Fruit fly (Drosophila melanogaster) whole organism, embryonic: ENCODE data around the gene Awh.

Experiments used
- ATbp ChIP-seq: fragments of 200-800 bp; sonication (Bioruptor generic); optimal IDR thresholded peaks from 2 replicates; lab custom pipeline; 2017; ENCODE audit warnings: missing biosample characterization, mild to moderate bottlenecking, missing genetic modification characterization, missing genetic modification reagents
- CG11093 ChIP-seq: fragments of 200-800 bp; sonication (Bioruptor generic); IDR thresholded peaks from 3 replicates; pipeline ENCODE4 v1.3.6; 2022; ENCODE audit warnings: missing biosample characterization, missing genetic modification characterization
- CG11456 ChIP-seq: fragments of 200-800 bp; sonication (Bioruptor generic); IDR thresholded peaks from 3 replicates; pipeline ENCODE4 v1.3.6; 2022; ENCODE audit warnings: missing biosample characterization, missing genetic modification characterization
- CG11504 ChIP-seq: fragments of 200-800 bp; sonication (Bioruptor generic); optimal IDR thresholded peaks from 3 replicates; lab custom pipeline; 2019; ENCODE audit warnings: missing biosample characterization, mild to moderate bottlenecking, missing genetic modification characterization, moderate library complexity
- CG12769 ChIP-seq: fragments of 200-800 bp; sonication (Bioruptor generic); optimal IDR thresholded peaks from 2 replicates; lab custom pipeline; 2019; ENCODE audit warnings: missing biosample characterization, mild to moderate bottlenecking, missing genetic modification characterization, moderate library complexity
- CG13296 ChIP-seq: fragments of 200-800 bp; sonication (Bioruptor generic); optimal IDR thresholded peaks from 3 replicates; lab custom pipeline; 2018; ENCODE audit warnings: missing biosample characterization, mild to moderate bottlenecking, missing genetic modification characterization
- CG13624 ChIP-seq: fragments of 200-800 bp; sonication (Bioruptor generic); optimal IDR thresholded peaks from 2 replicates; lab custom pipeline; 2016; ENCODE audit warnings: missing biosample characterization, missing genetic modification characterization
- CG15269 ChIP-seq: fragments of 200-800 bp; sonication (Bioruptor generic); optimal IDR thresholded peaks from 2 replicates; lab custom pipeline; 2018; ENCODE audit warnings: missing biosample characterization, mild to moderate bottlenecking, missing genetic modification characterization, moderate library complexity
- CG1603 ChIP-seq: fragments of 200-800 bp; sonication (Bioruptor generic); optimal IDR thresholded peaks from 2 replicates; lab custom pipeline; 2019; ENCODE audit warnings: missing biosample characterization, mild to moderate bottlenecking, missing genetic modification characterization, moderate library complexity
- CG16815 ChIP-seq: fragments of 200-800 bp; sonication (Bioruptor generic); optimal IDR thresholded peaks from 3 replicates; lab custom pipeline; 2017; ENCODE audit warnings: missing biosample characterization, mild to moderate bottlenecking, missing genetic modification characterization
- CG17361 ChIP-seq: fragments of 200-800 bp; sonication (Bioruptor generic); IDR thresholded peaks from 3 replicates; pipeline ENCODE4 v1.3.6; 2022; ENCODE audit warnings: missing biosample characterization, missing genetic modification characterization
- CG18619 ChIP-seq: fragments of 200-800 bp; sonication (Bioruptor generic); optimal IDR thresholded peaks from 3 replicates; lab custom pipeline; 2017; ENCODE audit warnings: missing biosample characterization, mild to moderate bottlenecking, missing genetic modification characterization
- CG4328 ChIP-seq: fragments of 200-800 bp; sonication (Bioruptor generic); optimal IDR thresholded peaks from 3 replicates; lab custom pipeline; 2017; ENCODE audit warnings: missing biosample characterization, missing genetic modification reagents, missing genetic modification characterization
- CG4820 ChIP-seq: fragments of 200-800 bp; sonication (Bioruptor generic); optimal IDR thresholded peaks from 3 replicates; lab custom pipeline; 2016; ENCODE audit warnings: missing biosample characterization, missing genetic modification characterization
- CG9727 ChIP-seq: fragments of 200-800 bp; sonication (Bioruptor generic); optimal IDR thresholded peaks from 3 replicates; lab custom pipeline; 2017; ENCODE audit warnings: missing biosample characterization, mild to moderate bottlenecking, missing genetic modification characterization
- Chrac-16 ChIP-seq: fragments of 200-800 bp; sonication (Bioruptor generic); optimal IDR thresholded peaks from 3 replicates; lab custom pipeline; 2016; ENCODE audit warnings: missing biosample characterization, missing genetic modification characterization
- CoRest ChIP-seq: fragments of 200-800 bp; sonication (Bioruptor generic); optimal IDR thresholded peaks from 3 replicates; lab custom pipeline; 2018; ENCODE audit warnings: missing biosample characterization, mild to moderate bottlenecking, missing genetic modification characterization, moderate library complexity
- Dip3 ChIP-seq: fragments of 200-800 bp; sonication (Bioruptor generic); optimal IDR thresholded peaks from 3 replicates; lab custom pipeline; 2016; ENCODE audit warnings: missing biosample characterization, missing genetic modification characterization
- Dp ChIP-seq: fragments of 200-800 bp; sonication (Bioruptor generic); optimal IDR thresholded peaks from 2 replicates; lab custom pipeline; 2018; ENCODE audit warnings: missing biosample characterization, mild to moderate bottlenecking, missing genetic modification characterization, moderate library complexity
- E2f1 ChIP-seq: fragments of 200-800 bp; sonication (Bioruptor generic); IDR thresholded peaks from 2 replicates; pipeline ENCODE4 v1.3.6; 2022; ENCODE audit warnings: missing biosample characterization, missing genetic modification characterization
- Gug ChIP-seq: fragments of 200-800 bp; sonication (Bioruptor generic); IDR thresholded peaks from 4 replicates; pipeline ENCODE4 v1.3.6; 2022; ENCODE audit warnings: missing biosample characterization, missing genetic modification characterization
- H2.0 ChIP-seq: fragments of 200-800 bp; sonication (Bioruptor generic); IDR thresholded peaks from 2 replicates; pipeline ENCODE4 v1.3.6; 2022; ENCODE audit warnings: missing biosample characterization, missing genetic modification characterization
- NC2β ChIP-seq: fragments of 200-800 bp; sonication (Bioruptor generic); optimal IDR thresholded peaks from 2 replicates; lab custom pipeline; 2016; ENCODE audit warnings: missing biosample characterization, missing genetic modification characterization
- Neu2 ChIP-seq: fragments of 200-800 bp; sonication (Bioruptor generic); optimal IDR thresholded peaks from 3 replicates; lab custom pipeline; 2016; ENCODE audit warnings: missing biosample characterization, missing genetic modification characterization, borderline replicate concordance
- Nf-YB ChIP-seq: fragments of 200-800 bp; sonication (Bioruptor generic); optimal IDR thresholded peaks from 3 replicates; lab custom pipeline; 2019; ENCODE audit warnings: missing biosample characterization, mild to moderate bottlenecking, missing genetic modification characterization, moderate library complexity
- Opbp ChIP-seq: fragments of 200-800 bp; sonication (Bioruptor generic); IDR thresholded peaks from 3 replicates; pipeline ENCODE4 v1.3.6; 2022; ENCODE audit warnings: missing biosample characterization, missing genetic modification characterization; ENCODE audit not compliant: partially characterized antibody
- PHDP ChIP-seq: fragments of 200-800 bp; sonication (Bioruptor generic); optimal IDR thresholded peaks from 3 replicates; lab custom pipeline; 2018; ENCODE audit warnings: missing biosample characterization, mild to moderate bottlenecking, missing genetic modification characterization, moderate library complexity
- ab ChIP-seq: fragments of 200-800 bp; sonication (Bioruptor generic); optimal IDR thresholded peaks from 2 replicates; lab custom pipeline; 2016; ENCODE audit warnings: missing biosample characterization, missing genetic modification characterization
- al ChIP-seq: fragments of 200-800 bp; sonication (Bioruptor generic); IDR thresholded peaks from 2 replicates; pipeline ENCODE4 v1.3.6; 2022; ENCODE audit warnings: missing biosample characterization, missing genetic modification characterization
- aop ChIP-seq: fragments of 200-800 bp; sonication (Bioruptor generic); IDR thresholded peaks from 2 replicates; pipeline ENCODE4 v1.3.6; 2022; ENCODE audit warnings: missing biosample characterization, missing genetic modification characterization
- az2 ChIP-seq: fragments of 200-800 bp; sonication (Bioruptor generic); optimal IDR thresholded peaks from 3 replicates; lab custom pipeline; 2016; ENCODE audit warnings: missing biosample characterization, missing genetic modification characterization
- dmrt11E ChIP-seq: fragments of 200-800 bp; sonication (Bioruptor generic); optimal IDR thresholded peaks from 3 replicates; lab custom pipeline; 2018; ENCODE audit warnings: missing biosample characterization, mild to moderate bottlenecking, missing genetic modification characterization, moderate library complexity
- eve ChIP-seq, 2 experiments: fragments of >200 bp; optimal IDR thresholded peaks; 2 replicates each; lab custom pipeline; 2017; ENCODE audit warnings: missing biosample characterization in 2 of 2, missing genetic modification characterization in 2 of 2
- fd64A ChIP-seq: fragments of 200-800 bp; sonication (Bioruptor generic); optimal IDR thresholded peaks from 3 replicates; lab custom pipeline; 2018; ENCODE audit warnings: missing biosample characterization, mild to moderate bottlenecking, missing genetic modification characterization
- jigr1 ChIP-seq: fragments of 200-800 bp; sonication (Bioruptor generic); IDR thresholded peaks from 3 replicates; pipeline ENCODE4 v1.3.6; 2022; ENCODE audit warnings: missing biosample characterization, missing genetic modification characterization
- lbe ChIP-seq: fragments of 200-800 bp; sonication (Bioruptor generic); optimal IDR thresholded peaks from 2 replicates; lab custom pipeline; 2016; ENCODE audit warnings: missing biosample characterization, mild to moderate bottlenecking, missing genetic modification characterization
- nau ChIP-seq: fragments of 200-800 bp; sonication (Bioruptor generic); optimal IDR thresholded peaks from 3 replicates; lab custom pipeline; 2017; ENCODE audit warnings: missing biosample characterization, mild to moderate bottlenecking, missing genetic modification characterization, missing genetic modification reagents
- nerfin-2 ChIP-seq: fragments of 200-800 bp; sonication (Bioruptor generic); IDR thresholded peaks from 2 replicates; pipeline ENCODE4 v1.3.6; 2022; ENCODE audit warnings: missing biosample characterization, missing genetic modification characterization; ENCODE audit not compliant: partially characterized antibody
- ranshi ChIP-seq: fragments of 200-800 bp; sonication (Bioruptor generic); IDR thresholded peaks from 2 replicates; pipeline ENCODE4 v1.3.6; 2022; ENCODE audit warnings: missing biosample characterization, missing genetic modification characterization
- row ChIP-seq: fragments of 200-800 bp; sonication (Bioruptor generic); IDR thresholded peaks from 3 replicates; pipeline ENCODE4 v1.3.6; 2022; ENCODE audit warnings: missing biosample characterization, missing genetic modification characterization
- run ChIP-seq: fragments of 200-800 bp; sonication (Bioruptor generic); optimal IDR thresholded peaks from 3 replicates; lab custom pipeline; 2018; ENCODE audit warnings: missing biosample characterization, mild to moderate bottlenecking, missing genetic modification characterization
- sc ChIP-seq, 3 experiments: fragments of >200 bp in 2 of 3; fragments of 200-800 bp in 1 of 3; sonication (Bioruptor generic) in 1 of 3; optimal IDR thresholded peaks; 2 replicates in 2 of 3; 3 replicates in 1 of 3; lab custom pipeline; 2017; ENCODE audit warnings: mild to moderate bottlenecking in 1 of 3, missing biosample characterization in 1 of 3, missing genetic modification characterization in 1 of 3, missing genetic modification reagents in 1 of 3
- sd ChIP-seq: fragments of 200-800 bp; sonication (Bioruptor generic); optimal IDR thresholded peaks from 3 replicates; lab custom pipeline; 2018; ENCODE audit warnings: missing biosample characterization, mild to moderate bottlenecking, missing genetic modification characterization, moderate library complexity
- sens ChIP-seq: fragments of 200-800 bp; sonication (Bioruptor generic); peaks from one replicate; lab custom pipeline; 2016; ENCODE audit warnings: missing biosample characterization, missing genetic modification characterization
- sim ChIP-seq: fragments of 200-800 bp; sonication (Bioruptor generic); IDR thresholded peaks from 2 replicates; pipeline ENCODE4 v1.3.6; 2022; ENCODE audit warnings: missing biosample characterization, missing genetic modification characterization
- so ChIP-seq: fragments of 200-800 bp; sonication (Bioruptor generic); IDR thresholded peaks from 3 replicates; pipeline ENCODE4 v1.3.6; 2022; ENCODE audit warnings: missing biosample characterization, missing genetic modification characterization
- tio ChIP-seq: fragments of 200-800 bp; sonication (Bioruptor generic); optimal IDR thresholded peaks from 2 replicates; lab custom pipeline; 2017; ENCODE audit warnings: missing biosample characterization, missing genetic modification characterization, inconsistent platforms
- toy ChIP-seq: fragments of 200-800 bp; sonication (Bioruptor generic); IDR thresholded peaks from 2 replicates; pipeline ENCODE4 v1.3.6; 2022; ENCODE audit warnings: missing biosample characterization, missing genetic modification characterization
- unpg ChIP-seq: fragments of 200-800 bp; sonication (Bioruptor generic); optimal IDR thresholded peaks from 3 replicates; lab custom pipeline; 2018; ENCODE audit warnings: missing biosample characterization, mild to moderate bottlenecking, missing genetic modification characterization, moderate library complexity
- zf30C ChIP-seq: fragments of 200-800 bp; sonication (Bioruptor generic); optimal IDR thresholded peaks from 3 replicates; lab custom pipeline; 2018; ENCODE audit warnings: missing biosample characterization, mild to moderate bottlenecking, missing genetic modification characterization

Awh gene

DNA sequence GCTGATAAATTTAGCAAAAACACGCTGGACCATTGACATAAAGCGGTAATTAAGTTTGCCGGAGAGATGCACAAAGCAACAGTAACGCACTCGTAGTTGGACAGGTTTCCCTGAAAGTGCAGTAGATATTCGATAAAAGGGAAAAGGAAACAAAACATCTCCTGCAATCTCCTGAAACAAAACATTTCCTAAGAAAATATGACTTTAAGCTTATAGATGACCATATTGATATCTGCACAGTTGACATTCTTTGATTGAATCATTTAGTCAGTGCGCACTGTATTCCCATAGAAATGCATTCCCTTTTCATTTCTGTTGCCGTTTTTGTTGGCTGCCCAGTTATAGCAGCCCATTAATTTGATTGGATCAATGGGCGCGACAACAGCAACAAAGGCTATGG is 6.8 kb downstream of the Awh start (continued):
- TF ChIP-seq run (tag; lab: Kevin White, UChicago) (peak; percentile 2), CG16815 (GFP tag; lab: Kevin White, UChicago) (peak; percentile 16), sd (tag; lab: Kevin White, UChicago) (no peak), CG4328 (GFP tag; lab: Kevin White, UChicago) (no peak), zf30C (no peak), row (GFP tag; lab: Robert Waterston, UW) (peak; percentile 60), H2.0 (GFP tag; lab: Robert Waterston, UW) (peak; percentile 24; the same call in 1 of the 2 replicates), CG13624 (GFP tag; lab: Kevin White, UChicago) (no peak), Chrac-16 (GFP tag; lab: Kevin White, UChicago) (peak; percentile 66), CG12769 (peak; percentile 39), Gug (peak; percentile 29; the same call in 2 of the 4 replicates), E2f1 (GFP tag; lab: Robert Waterston, UW) (peak; percentile 14; the same call in 1 of the 2 replicates), CG1603 (peak; percentile 87), jigr1 (0 out of 3 replicates have a peak, but pooled peaks have one; percentile 36), nerfin-2 (GFP tag; lab: Robert Waterston, UW) (no peak), az2 (peak; percentile 80), CG11504 (tag; lab: Kevin White, UChicago) (peak; percentile 58), al (no peak), CG13296 (GFP tag; lab: Kevin White, UChicago) (no peak), CG11093 (GFP tag; lab: Robert Waterston, UW) (no peak), Dp (GFP tag; lab: Kevin White, UChicago) (no peak), sim (GFP tag; lab: Robert Waterston, UW) (0 out of 2 replicates have a peak, but pooled peaks have one; percentile 33), unpg (GFP tag; lab: Kevin White, UChicago) (peak; percentile 67), Nf-YB (peak; percentile 65), CG4820 (GFP tag; lab: Kevin White, UChicago) (peak; percentile 25), CG17361 (GFP tag; lab: Robert Waterston, UW) (peak; percentile 32; the same call in 1 of the 3 replicates), nau (GFP tag; lab: Kevin White, UChicago) (no peak), CG18619 (GFP tag; lab: Kevin White, UChicago) (peak; percentile 21), CoRest (tag; lab: Kevin White, UChicago) (peak; percentile 70), eve (GFP tag; optimal IDR thresholded peaks at IDR 0.05; lab: Kevin White, UChicago) (peak in 1 of 2 experiments; percentile 78), dmrt11E (peak; percentile 69), aop (GFP tag; lab: Robert Waterston, UW) (no peak), fd64A (GFP tag; lab: Kevin White, UChicago) (no peak), sens (GFP tag; lab: Kevin White, UChicago) (peak; percentile 85), CG11456 (GFP tag; lab: Robert Waterston, UW) (no peak), PHDP (peak; percentile 37), ranshi (GFP tag; lab: Robert Waterston, UW) (peak; percentile 30; the same call in 1 of the 2 replicates), NC2β (GFP tag; lab: Kevin White, UChicago) (peak; percentile 34), Opbp (GFP tag; lab: Robert Waterston, UW) (no peak), toy (GFP tag; lab: Robert Waterston, UW) (no peak), sc (optimal IDR thresholded peaks at IDR 0.05; lab: Kevin White, UChicago) (no peak), sc (GFP tag; optimal IDR thresholded peaks at IDR 0.05; lab: Kevin White, UChicago) (peak; percentile 55), tio (no peak), Neu2 (GFP tag; lab: Kevin White, UChicago) (no peak), ATbp (peak; percentile 74), lbe (GFP tag; lab: Kevin White, UChicago) (no peak), so (GFP tag; lab: Robert Waterston, UW) (no peak; the same call in 2 of the 3 replicates), Dip3 (GFP tag; lab: Kevin White, UChicago) (no peak), CG15269 (tag; lab: Kevin White, UChicago) (peak; percentile 43), CG9727 (GFP tag; lab: Kevin White, UChicago) (peak; percentile 31), ab (GFP tag; lab: Kevin White, UChicago) (peak; percentile 62)
